Worm (Caenorhabditis elegans): ENCODE measurements around the gene F17E9.2.
"Not testable (repeated sequence)": the region's sequence is repeated elsewhere in the genome, so short reads cannot be mapped to it uniquely, and the experiment has no call there.

The F17E9.2 gene

ce11 chrIV:8348073-8348472 is 7.6 kb upstream of the F17E9.2 start, which contains the start of gene F17E9.4:
F17E9.4 (plus strand) TSS chrIV:8348373.
- TF ChIP-seq unc-62 (GFP tag; optimal IDR thresholded peaks at IDR 0.05): no peak

ce11 chrIV:8352036-8352435 is 3.7 kb upstream of the F17E9.2 start, which contains the start of gene F17E9.16:
F17E9.16 (plus strand) TSS chrIV:8352336.
- not testable (repeated sequence) for TF ChIP-seq unc-62 (GFP tag; optimal IDR thresholded peaks at IDR 0.05)

DNA sequence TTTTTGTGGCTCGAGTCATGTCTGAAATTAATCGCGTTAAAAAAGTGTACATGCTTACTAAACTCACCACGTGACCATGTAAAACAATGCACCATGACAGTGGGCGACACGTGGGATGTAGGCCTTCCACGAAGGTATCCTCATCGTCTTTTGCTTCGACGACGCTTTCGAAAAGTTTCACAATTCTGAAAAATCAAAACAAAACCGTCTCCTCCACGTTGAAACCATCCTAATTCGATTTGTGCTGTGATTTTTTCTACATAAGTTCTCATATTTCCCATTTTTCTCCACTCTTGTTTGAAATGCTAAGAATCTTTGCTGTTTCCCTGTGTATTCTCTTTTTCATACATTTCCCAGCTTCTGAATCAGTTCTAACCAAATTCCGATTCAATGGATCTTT is 1.1 kb upstream of the F17E9.2 start, which contains the start of gene F17E9.3:
Gene F17E9.3, plus strand, starts transcription at position 301 of the 400 bp plus-strand sequence.
- TF ChIP-seq unc-62 (GFP tag; optimal IDR thresholded peaks at IDR 0.05): no peak

ce11 chrIV:8357299-8357698 is 1.6 kb downstream of the F17E9.2 start:
- no peak for TF ChIP-seq unc-62 (GFP tag; optimal IDR thresholded peaks at IDR 0.05)

DNA sequence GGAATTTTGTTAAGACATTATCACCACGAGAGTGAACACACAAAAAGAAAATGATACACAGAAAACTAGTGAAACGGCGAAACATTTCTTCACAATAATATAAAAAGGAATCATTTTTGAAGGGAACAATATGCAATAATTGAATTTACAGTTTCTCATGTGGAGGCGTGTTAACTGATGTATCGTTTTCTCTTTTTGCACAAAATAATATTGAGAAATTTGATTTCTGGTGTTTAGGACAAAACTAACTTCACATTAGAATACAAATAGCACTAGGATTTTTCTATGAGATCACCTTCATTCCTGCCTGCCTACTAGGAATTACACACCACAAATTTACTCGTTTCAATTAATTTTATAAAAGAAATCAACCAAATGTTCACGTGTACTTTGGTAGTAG is 2.8 kb downstream of the F17E9.2 start, which contains the start of gene D2096.13:
Gene D2096.13, minus strand, starts transcription at position 101 of the 400 bp plus-strand sequence.
- TF ChIP-seq unc-62 (GFP tag; optimal IDR thresholded peaks at IDR 0.05): no peak

DNA sequence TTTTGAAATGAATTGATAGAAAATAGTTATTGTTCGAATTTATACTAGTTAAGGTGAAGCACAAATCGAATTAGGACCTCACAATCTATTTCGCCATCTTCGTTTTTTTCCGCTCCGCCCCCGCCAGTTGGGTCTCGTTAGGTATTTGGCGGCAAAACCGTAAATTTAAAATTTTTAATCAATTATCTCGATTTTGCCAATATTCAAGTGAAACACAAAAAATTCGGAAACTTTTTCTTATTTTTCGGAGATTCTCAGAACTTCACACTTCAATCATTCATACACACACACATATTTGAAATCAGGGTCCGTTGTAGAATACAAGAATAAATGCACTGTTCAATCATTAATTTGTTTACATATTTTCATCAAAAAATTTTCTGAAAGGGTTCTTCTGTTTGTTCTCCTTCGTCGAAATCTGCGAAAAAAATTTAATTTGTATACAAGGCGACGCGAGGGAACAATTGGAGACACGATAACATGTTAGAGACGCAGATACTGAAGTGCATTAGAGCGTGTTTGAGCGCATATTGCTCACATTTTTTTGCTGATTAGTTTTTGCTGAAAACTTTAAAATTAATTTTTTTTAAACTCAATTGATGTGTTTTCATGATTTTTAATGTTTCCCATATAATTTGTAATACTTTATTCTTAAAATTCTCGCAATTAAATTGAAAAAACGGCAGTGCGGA is 4.2 kb downstream of the F17E9.2 start, which contains the start of gene D2096.5:
Gene D2096.5, minus strand, starts transcription at position 51 of the 692 bp plus-strand sequence.
- TF ChIP-seq unc-62 (GFP tag; optimal IDR thresholded peaks at IDR 0.05): no peak

DNA sequence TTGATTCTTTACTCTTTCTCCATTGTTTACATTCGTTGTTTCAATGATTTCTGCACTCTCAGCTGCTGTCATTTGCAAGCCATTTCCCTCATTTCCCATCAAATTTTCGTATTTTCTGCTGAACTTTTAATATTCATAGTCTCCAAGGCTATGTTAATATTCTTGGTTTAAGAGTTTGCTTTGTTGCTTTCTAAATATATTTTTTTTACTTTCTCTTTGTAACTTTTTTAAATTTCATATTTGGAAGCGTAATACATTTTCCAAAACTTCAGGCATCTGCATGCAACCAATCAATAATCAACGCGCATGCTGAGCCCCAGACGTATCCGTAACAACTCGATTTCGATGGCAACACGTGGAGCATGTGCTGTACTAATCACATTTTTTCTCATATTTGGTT is 5.1 kb downstream of the F17E9.2 start, which contains the start of gene sqv-1:
Gene sqv-1, plus strand, starts transcription at position 301 of the 400 bp plus-strand sequence.
- no peak for TF ChIP-seq unc-62 (GFP tag; optimal IDR thresholded peaks at IDR 0.05)

ce11 chrIV:8363163-8363562 is 7.5 kb downstream of the F17E9.2 start, which contains the start of gene D2096.12:
D2096.12 (plus strand) TSS chrIV:8363463.
- no peak for TF ChIP-seq unc-62 (GFP tag; optimal IDR thresholded peaks at IDR 0.05)

- TF ChIP-seq unc-62 (GFP tag; optimal IDR thresholded peaks at IDR 0.05): no peak
These were observed 10.6 kb downstream of the F17E9.2 start, which contains the start of gene aagr-1 for ce11 chrIV:8366295-8366694. aagr-1 (plus strand) TSS chrIV:8366521.

ce11 chrIV:8367887-8368286 is 12.2 kb downstream of the F17E9.2 start:
- no peak for TF ChIP-seq unc-62 (GFP tag; optimal IDR thresholded peaks at IDR 0.05)

- TF ChIP-seq unc-62 (GFP tag; optimal IDR thresholded peaks at IDR 0.05): no peak
These were observed 13.4 kb downstream of the F17E9.2 start, which contains the start of gene D2096.6 for ce11 chrIV:8369135-8369534. D2096.6 (minus strand) TSS chrIV:8369235.

DNA sequence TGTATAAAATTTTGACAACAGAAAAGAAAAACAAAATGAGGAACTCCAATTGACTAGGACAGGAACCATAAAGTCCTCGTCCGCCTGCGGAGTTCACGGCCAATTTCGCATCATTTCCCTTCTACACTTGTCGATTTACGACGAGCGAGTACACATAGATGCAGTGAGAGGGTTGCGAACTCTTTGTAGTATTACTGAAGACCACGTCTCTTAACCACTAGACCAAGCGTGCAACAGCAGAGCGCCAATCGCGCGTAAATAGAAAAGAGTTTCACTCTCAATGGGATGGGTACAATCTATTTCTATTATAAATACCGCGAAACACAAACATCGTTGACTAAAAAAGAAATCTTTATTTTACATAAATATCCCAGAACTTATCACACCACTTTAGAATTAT is 19.7 kb downstream of the F17E9.2 start:
- TF ChIP-seq unc-62 (GFP tag; optimal IDR thresholded peaks at IDR 0.05): no peak

DNA sequence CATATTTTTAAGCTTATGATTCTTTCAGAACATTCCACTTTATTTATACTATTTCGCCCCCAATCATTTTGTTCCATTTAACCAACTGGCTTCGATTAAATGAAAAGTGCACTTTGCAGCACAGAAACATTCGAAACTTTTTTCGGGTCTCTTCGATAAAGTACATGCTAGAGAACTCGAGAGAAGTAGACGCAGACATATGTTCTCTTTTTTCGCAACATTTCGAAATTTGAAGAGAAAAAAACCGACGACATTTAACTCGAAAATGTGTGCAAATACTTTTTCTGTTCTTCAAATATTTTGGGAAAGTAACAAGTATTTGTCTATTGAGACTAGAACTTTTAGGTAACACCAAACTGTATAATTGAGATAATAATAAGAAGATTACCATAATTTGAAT is 21.2 kb downstream of the F17E9.2 start:
- no peak for TF ChIP-seq unc-62 (GFP tag; optimal IDR thresholded peaks at IDR 0.05)

DNA sequence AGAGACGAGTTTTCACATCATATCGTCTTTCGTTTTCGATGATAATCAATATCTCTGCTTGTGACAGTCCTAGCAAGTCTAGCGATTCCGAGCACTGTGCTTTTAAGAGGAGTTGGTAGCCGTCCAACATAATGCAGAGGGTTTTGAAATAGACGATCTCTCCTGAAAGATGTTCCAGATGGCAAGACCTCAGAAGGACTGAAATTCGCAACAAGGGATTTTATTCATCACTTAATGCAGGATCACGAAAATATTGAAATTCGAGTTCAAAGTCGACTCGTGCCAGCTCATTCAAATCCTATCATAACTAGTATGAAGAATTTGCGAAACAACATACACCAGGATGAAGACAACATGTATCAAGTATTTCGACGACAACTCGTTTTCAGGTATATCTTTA is 21.8 kb downstream of the F17E9.2 start, which contains the start of gene D2096.7:
Gene D2096.7, minus strand, starts transcription at position 130 of the 400 bp plus-strand sequence.
- no peak for TF ChIP-seq unc-62 (GFP tag; optimal IDR thresholded peaks at IDR 0.05)

ce11 chrIV:8378280-8378679 is 22.6 kb downstream of the F17E9.2 start:
- TF ChIP-seq unc-62 (GFP tag; optimal IDR thresholded peaks at IDR 0.05): no peak

ce11 chrIV:8379278-8379677 is 23.6 kb downstream of the F17E9.2 start, which contains the start of gene nap-1:
nap-1 (minus strand) TSS chrIV:8379319.
- no peak for TF ChIP-seq unc-62 (GFP tag; optimal IDR thresholded peaks at IDR 0.05)

DNA sequence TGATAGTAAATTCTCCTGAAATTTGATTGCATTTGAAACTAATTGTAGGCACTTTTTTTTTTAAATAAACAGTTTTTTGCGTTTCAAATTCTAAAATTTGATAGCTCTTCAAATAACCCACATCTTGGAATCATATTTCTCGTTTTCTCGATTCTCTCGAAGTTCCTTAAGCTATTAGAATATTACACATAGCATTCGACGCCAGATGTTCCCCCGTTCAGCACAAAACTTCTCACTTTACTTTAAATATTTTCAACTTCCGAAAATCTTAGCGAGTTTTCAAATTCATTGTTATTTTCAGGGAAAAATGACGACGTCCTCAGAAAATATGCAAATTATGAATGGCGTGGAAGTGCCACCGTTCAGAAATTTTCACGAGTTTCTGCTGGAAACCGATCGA is 24.0 kb downstream of the F17E9.2 start, which contains the start of gene praf-3:
Gene praf-3, plus strand, starts transcription at position 301 of the 400 bp plus-strand sequence.
- no peak for TF ChIP-seq unc-62 (GFP tag; optimal IDR thresholded peaks at IDR 0.05)
